Worm (Caenorhabditis elegans): ENCODE measurements around the gene Y62H9A.9.

DNA sequence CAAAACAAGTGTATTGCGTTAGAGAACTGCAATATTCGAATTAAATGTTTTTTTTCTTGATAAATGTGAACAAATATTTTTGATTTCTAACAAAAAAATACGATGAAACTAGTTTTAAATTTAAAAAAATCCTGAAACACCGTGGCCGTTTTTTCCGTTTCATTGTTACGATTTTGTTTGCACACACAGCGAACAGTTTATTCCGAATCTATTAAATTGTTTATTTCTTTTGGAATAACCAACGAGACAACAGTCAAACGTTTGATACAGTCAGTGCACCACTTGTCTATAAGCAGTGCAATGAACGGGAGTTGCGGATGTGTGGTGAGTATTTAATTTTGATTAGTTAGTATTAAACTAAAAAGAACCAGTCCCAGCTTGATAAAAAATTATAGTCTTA, 18.8 kb upstream of the Y62H9A.9 start, which contains the start of gene Y62H9A.13:
- TF ChIP-seq dao-5 (tag; optimal IDR thresholded peaks at IDR 0.05) (no peak), him-1 (tag; optimal IDR thresholded peaks at IDR 0.05) (no peak)
